Worm (Caenorhabditis elegans) whole organism, L4 larva: ENCODE data around the gene F43G6.17.

Experiments used
- F26F4.8 ChIP-seq: fragments of 200-800 bp; sonication (Bioruptor generic); conservative IDR thresholded peaks from 2 replicates; pipeline ENCODE4 v1.3.6; 2022; ENCODE audit warnings: missing genetic modification characterization, missing compliant biosample characterization
- F44E2.7 ChIP-seq: fragments of 200-800 bp; sonication (Bioruptor generic); IDR thresholded peaks from 2 replicates; pipeline ENCODE4 v2.1.2; 2022; ENCODE audit warnings: missing genetic modification characterization, missing compliant biosample characterization
- F49E8.2 ChIP-seq: sonication (generic microtip); optimal IDR thresholded peaks from 2 replicates; lab custom pipeline; 2016; ENCODE audit warnings: missing compliant biosample characterization, mild to moderate bottlenecking, missing genetic modification characterization, borderline replicate concordance
- R02D3.7 ChIP-seq: fragments of 150-350 bp; sonication (generic microtip); optimal IDR thresholded peaks from 3 replicates; lab custom pipeline; 2014; ENCODE audit warnings: missing biosample characterization, missing genetic modification characterization
- T20F7.1 ChIP-seq: fragments of 200-800 bp; sonication (Bioruptor generic); optimal IDR thresholded peaks from 2 replicates; lab custom pipeline; 2018; ENCODE audit warnings: mild to moderate bottlenecking, missing genetic modification characterization, missing compliant biosample characterization
- T26A8.4 ChIP-seq: fragments of 200-800 bp; sonication (Bioruptor generic); IDR thresholded peaks from 2 replicates; pipeline ENCODE4 v1.3.6; 2022; ENCODE audit warnings: missing genetic modification characterization, missing compliant biosample characterization
- Y105C5A.15 ChIP-seq: fragments of 200-800 bp; sonication (Bioruptor generic); IDR thresholded peaks from 2 replicates; pipeline ENCODE4 v1.3.6; 2022; ENCODE audit warnings: missing genetic modification characterization, missing compliant biosample characterization
- Y48G9A.11 ChIP-seq: fragments of 200-800 bp; sonication (Bioruptor generic); IDR thresholded peaks from 2 replicates; pipeline ENCODE4 v1.3.6; 2022; ENCODE audit warnings: missing genetic modification reagents, missing genetic modification characterization, missing compliant biosample characterization
- Y75B8A.6 ChIP-seq: fragments of 200-800 bp; sonication (Bioruptor generic); IDR thresholded peaks from 2 replicates; pipeline ENCODE4 v1.3.6; 2022; ENCODE audit warnings: missing genetic modification reagents, missing genetic modification characterization, missing compliant biosample characterization
- ZK337.2 ChIP-seq: fragments of 200-800 bp; sonication (Bioruptor generic); IDR thresholded peaks from 2 replicates; pipeline ENCODE4 v1.3.6; 2022; ENCODE audit warnings: missing genetic modification reagents, missing genetic modification characterization, missing compliant biosample characterization
- aha-1 ChIP-seq: fragments of 150-350 bp; peaks from one replicate; lab custom pipeline; 2014; ENCODE audit warnings: missing biosample characterization, missing genetic modification characterization
- arid-1 ChIP-seq: fragments of 200-800 bp; sonication (Bioruptor generic); conservative IDR thresholded peaks from 2 replicates; pipeline ENCODE4 v1.3.6; 2022; ENCODE audit warnings: missing genetic modification reagents, missing genetic modification characterization, missing compliant biosample characterization
- ceh-44 ChIP-seq: fragments of 200-800 bp; sonication (Bioruptor generic); IDR thresholded peaks from 2 replicates; pipeline ENCODE4 v1.3.6; 2022; ENCODE audit warnings: missing genetic modification reagents, missing genetic modification characterization, missing compliant biosample characterization
- ctbp-1 ChIP-seq: fragments of 200-800 bp; sonication (Bioruptor generic); IDR thresholded peaks from 2 replicates; pipeline ENCODE4 v1.3.6; 2022; ENCODE audit warnings: missing genetic modification reagents, missing genetic modification characterization, missing compliant biosample characterization
- daf-16 ChIP-seq, 3 experiments: sonication (generic microtip); optimal IDR thresholded peaks; 2 replicates each; lab custom pipeline; 2016 to 2017; ENCODE audit warnings: missing genetic modification characterization in 3 of 3, missing genetic modification reagents in 3 of 3, mild to moderate bottlenecking in 2 of 3, missing compliant biosample characterization in 2 of 3, missing biosample characterization in 1 of 3, moderate library complexity in 1 of 3
- dmd-6 ChIP-seq: fragments of 200-800 bp; sonication (Bioruptor generic); IDR thresholded peaks from 2 replicates; pipeline ENCODE4 v1.3.6; 2022; ENCODE audit warnings: missing genetic modification reagents, missing genetic modification characterization, missing compliant biosample characterization
- dpl-1 ChIP-seq: fragments of 150-350 bp; optimal IDR thresholded peaks from 2 replicates; lab custom pipeline; 2014; ENCODE audit warnings: missing biosample characterization, missing genetic modification reagents, missing genetic modification characterization
- fos-1 ChIP-seq: fragments of 150-350 bp; optimal IDR thresholded peaks from 2 replicates; lab custom pipeline; 2014; ENCODE audit warnings: missing biosample characterization, missing genetic modification characterization
- hlh-11 ChIP-seq: fragments of 200-800 bp; sonication (Bioruptor generic); optimal IDR thresholded peaks from 2 replicates; lab custom pipeline; 2018; ENCODE audit warnings: mild to moderate bottlenecking, missing genetic modification characterization, missing compliant biosample characterization
- hlh-30 ChIP-seq: sonication (generic microtip); optimal IDR thresholded peaks from 2 replicates; lab custom pipeline; 2017; ENCODE audit warnings: antibody characterized with exemption, mild to moderate bottlenecking, missing genetic modification characterization, missing compliant biosample characterization; ENCODE audit not compliant: insufficient read depth
- lin-1 ChIP-seq: fragments of 200-800 bp; sonication (Bioruptor generic); IDR thresholded peaks from 2 replicates; pipeline ENCODE4 v1.3.6; 2022; ENCODE audit warnings: missing genetic modification reagents, missing genetic modification characterization, missing compliant biosample characterization
- lin-15B ChIP-seq: fragments of 150-350 bp; sonication (generic microtip); optimal IDR thresholded peaks from 3 replicates; lab custom pipeline; 2014; ENCODE audit warnings: missing biosample characterization, missing genetic modification characterization
- lsy-2 ChIP-seq, 2 experiments: fragments of 150-350 bp in 1 of 2; sonication (generic microtip) in 1 of 2; optimal IDR thresholded peaks; 2 replicates each; lab custom pipeline; 2014 to 2017; ENCODE audit warnings: missing biosample characterization in 2 of 2, missing genetic modification characterization in 2 of 2
- madf-9 ChIP-seq: fragments of 200-800 bp; sonication (Bioruptor generic); conservative IDR thresholded peaks from 2 replicates; pipeline ENCODE4 v1.3.6; 2022; ENCODE audit warnings: missing genetic modification reagents, missing genetic modification characterization, missing compliant biosample characterization
- mxl-3 ChIP-seq: fragments of 200-800 bp; sonication (Bioruptor generic); optimal IDR thresholded peaks from 2 replicates; lab custom pipeline; 2018; ENCODE audit warnings: mild to moderate bottlenecking, missing genetic modification characterization, missing compliant biosample characterization
- nhr-102 ChIP-seq: sonication (generic microtip); optimal IDR thresholded peaks from 2 replicates; lab custom pipeline; 2016; ENCODE audit warnings: mild to moderate bottlenecking, missing genetic modification characterization, moderate library complexity, missing compliant biosample characterization
- nhr-11 ChIP-seq: fragments of 150-350 bp; optimal IDR thresholded peaks from 2 replicates; lab custom pipeline; 2014; ENCODE audit warnings: missing biosample characterization, missing genetic modification characterization
- nhr-25 ChIP-seq: sonication (generic microtip); optimal IDR thresholded peaks from 2 replicates; lab custom pipeline; 2017; ENCODE audit warnings: missing genetic modification characterization, mild to moderate bottlenecking, missing compliant biosample characterization, antibody characterized with exemption, moderate library complexity, borderline replicate concordance; ENCODE audit not compliant: insufficient read depth
- nhr-28 ChIP-seq: fragments of 150-350 bp; optimal IDR thresholded peaks from 2 replicates; lab custom pipeline; 2014; ENCODE audit warnings: missing biosample characterization, missing genetic modification characterization
- nhr-48 ChIP-seq: sonication (generic microtip); optimal IDR thresholded peaks from 2 replicates; lab custom pipeline; 2016; ENCODE audit warnings: mild to moderate bottlenecking, missing genetic modification characterization, missing compliant biosample characterization
- pha-4 ChIP-seq, 2 experiments: fragments of 150-350 bp in 1 of 2; fragments of 200-800 bp in 1 of 2; sonication (Bioruptor generic) in 1 of 2; IDR thresholded peaks in 1 of 2; optimal IDR thresholded peaks in 1 of 2; 2 replicates each; pipeline versions ENCODE4 v1.3.6 to Lab custom; 2014 to 2022; ENCODE audit warnings: missing genetic modification characterization in 2 of 2, missing genetic modification reagents in 2 of 2, missing biosample characterization in 1 of 2, missing compliant biosample characterization in 1 of 2
- php-3 ChIP-seq: fragments of 200-800 bp; sonication (Bioruptor generic); IDR thresholded peaks from 2 replicates; pipeline ENCODE4 v1.3.6; 2022; ENCODE audit warnings: missing genetic modification reagents, missing genetic modification characterization, missing compliant biosample characterization
- pqm-1 ChIP-seq: sonication (generic microtip); optimal IDR thresholded peaks from 2 replicates; lab custom pipeline; 2017; ENCODE audit warnings: missing biosample characterization, missing genetic modification characterization
- sdz-12 ChIP-seq: fragments of 200-800 bp; sonication (Bioruptor generic); optimal IDR thresholded peaks from 2 replicates; lab custom pipeline; 2018; ENCODE audit warnings: mild to moderate bottlenecking, missing genetic modification characterization, missing compliant biosample characterization
- snpc-4 ChIP-seq: fragments of 150-350 bp; optimal IDR thresholded peaks from 2 replicates; lab custom pipeline; 2014; ENCODE audit warnings: missing biosample characterization, missing genetic modification characterization
- spr-1 ChIP-seq: sonication (generic microtip); optimal IDR thresholded peaks from 2 replicates; lab custom pipeline; 2016; ENCODE audit warnings: mild to moderate bottlenecking, missing genetic modification characterization, missing compliant biosample characterization
- spr-3 ChIP-seq: fragments of 200-800 bp; sonication (Bioruptor generic); optimal IDR thresholded peaks from 2 replicates; lab custom pipeline; 2018; ENCODE audit warnings: mild to moderate bottlenecking, missing genetic modification characterization, missing compliant biosample characterization
- unc-62 ChIP-seq, 3 experiments: fragments of 150-350 bp in 1 of 3; sonication (generic microtip); optimal IDR thresholded peaks in 2 of 3; peaks in 1 of 3; 1 replicate in 1 of 3; 2 replicates in 2 of 3; lab custom pipeline; 2014 to 2017; ENCODE audit warnings: missing biosample characterization in 3 of 3, missing genetic modification characterization in 3 of 3, missing genetic modification reagents in 3 of 3, missing genotype in 1 of 3
- zfp-2 ChIP-seq: sonication (generic microtip); optimal IDR thresholded peaks from 2 replicates; lab custom pipeline; 2016; ENCODE audit warnings: mild to moderate bottlenecking, missing genetic modification characterization, missing compliant biosample characterization
- zfp-3 ChIP-seq: fragments of 200-800 bp; sonication (Bioruptor generic); conservative IDR thresholded peaks from 2 replicates; pipeline ENCODE4 v1.3.6; 2022; ENCODE audit warnings: missing genetic modification reagents, missing genetic modification characterization, missing compliant biosample characterization
- zip-11 ChIP-seq: fragments of 200-800 bp; sonication (Bioruptor generic); IDR thresholded peaks from 2 replicates; pipeline ENCODE4 v1.3.6; 2022; ENCODE audit warnings: missing genetic modification characterization, missing compliant biosample characterization

Gene F43G6.17

ce11 chrII:11819824-11820223, 17.3 kb downstream of the F43G6.17 start, which contains the start of gene Y6D1A.2:
Gene Y6D1A.2, minus strand, starts transcription at chrII:11819924.
- no peak for TF ChIP-seq nhr-102 (tag; lab: Kevin White, UChicago)
- TF ChIP-seq pqm-1 (tag; lab: Kevin White, UChicago), result no peak
- TF ChIP-seq F26F4.8 (GFP tag; lab: Robert Waterston, UW), result no peak
- TF ChIP-seq lin-1 (GFP tag; lab: Robert Waterston, UW), result no peak
- no peak for TF ChIP-seq ctbp-1 (GFP tag; lab: Robert Waterston, UW)
- TF ChIP-seq ZK337.2 (GFP tag; lab: Robert Waterston, UW), result no peak
- no peak for TF ChIP-seq zip-11 (GFP tag; lab: Robert Waterston, UW)
- no peak for TF ChIP-seq R02D3.7
- no peak for TF ChIP-seq Y75B8A.6 (GFP tag; lab: Robert Waterston, UW)
- TF ChIP-seq zfp-2 (tag; lab: Kevin White, UChicago), result no peak
- TF ChIP-seq Y105C5A.15 (GFP tag; lab: Robert Waterston, UW), result no peak
- no peak for TF ChIP-seq ceh-44

- TF ChIP-seq unc-62 (GFP tag; optimal IDR thresholded peaks at IDR 0.05 in 1 of 2; lab: Kevin White, UChicago) (peak in 1 of 2 experiments; percentile 55), unc-62 (tag; optimal IDR thresholded peaks at IDR 0.05; lab: Kevin White, UChicago) (no peak), aha-1 (tag; lab: Kevin White, UChicago) (no peak)
- TF ChIP-seq, all 104 proteins: peak for 1
Observed at ce11 chrII:11823566-11824308, 21.2 kb downstream of the F43G6.17 start, which contains the start of gene Y6D1A.1. Gene Y6D1A.1, minus strand, starts transcription at chrII:11823616.

- no peak for TF ChIP-seq Y48G9A.11 (GFP tag; lab: Robert Waterston, UW)
- TF ChIP-seq Y105C5A.15 (GFP tag; lab: Robert Waterston, UW), result no peak
- TF ChIP-seq arid-1 (GFP tag; lab: Robert Waterston, UW), result no peak
- TF ChIP-seq F26F4.8 (GFP tag; lab: Robert Waterston, UW), result no peak
- no peak for TF ChIP-seq dpl-1 (GFP tag; lab: Kevin White, UChicago)
- no peak for TF ChIP-seq zfp-3 (GFP tag; lab: Robert Waterston, UW)
Observed at ce11 chrII:11829920-11830319, 27.4 kb downstream of the F43G6.17 start, which contains the start of gene pes-5. Gene pes-5, minus strand, starts transcription at chrII:11830020.

- no peak for TF ChIP-seq php-3
- TF ChIP-seq lsy-2 (tag; optimal IDR thresholded peaks at IDR 0.05; lab: Kevin White, UChicago), result peak in 1 of 2 experiments; percentile 60
- TF ChIP-seq dpl-1 (GFP tag; lab: Kevin White, UChicago), result peak; percentile 25
- TF ChIP-seq F44E2.7 (GFP tag; lab: Robert Waterston, UW), result no peak
- TF ChIP-seq hlh-11 (tag; lab: Kevin White, UChicago), result peak; percentile 18
- TF ChIP-seq F26F4.8 (GFP tag; lab: Robert Waterston, UW), result no peak
- no peak for TF ChIP-seq lin-15B (tag; lab: Kevin White, UChicago)
- TF ChIP-seq T26A8.4 (GFP tag; lab: Robert Waterston, UW), result no peak
- TF ChIP-seq lin-1 (GFP tag; lab: Robert Waterston, UW), result no peak
- peak; percentile 46 for TF ChIP-seq nhr-28 (tag; lab: Kevin White, UChicago)
- TF ChIP-seq spr-3, result no peak
- TF ChIP-seq F49E8.2, result no peak
- TF ChIP-seq dmd-6 (GFP tag; lab: Robert Waterston, UW), result no peak
- TF ChIP-seq aha-1 (tag; lab: Kevin White, UChicago), result no peak
- no peak for TF ChIP-seq madf-9 (GFP tag; lab: Robert Waterston, UW)
- TF ChIP-seq daf-16 (GFP tag; optimal IDR thresholded peaks at IDR 0.05; lab: Kevin White, UChicago), result no peak
- peak; percentile 12 for TF ChIP-seq daf-16 (tag; optimal IDR thresholded peaks at IDR 0.05; lab: Kevin White, UChicago)
- TF ChIP-seq ZK337.2 (GFP tag; lab: Robert Waterston, UW), result no peak
- TF ChIP-seq nhr-25 (tag; lab: Kevin White, UChicago), result no peak
- no peak for TF ChIP-seq nhr-11 (tag; lab: Kevin White, UChicago)
- no peak for TF ChIP-seq pha-4 (GFP tag; IDR thresholded peaks at IDR 0.05; lab: Robert Waterston, UW)
- TF ChIP-seq pha-4 (tag; optimal IDR thresholded peaks at IDR 0.05; lab: Kevin White, UChicago), result peak; percentile 70
- no peak for TF ChIP-seq nhr-48 (tag; lab: Kevin White, UChicago)
- no peak for TF ChIP-seq fos-1 (tag; lab: Kevin White, UChicago)
- TF ChIP-seq T20F7.1, result no peak
- no peak for TF ChIP-seq sdz-12 (GFP tag; lab: Kevin White, UChicago)
- peak; percentile 91 for TF ChIP-seq hlh-30
- peak; percentile 82 for TF ChIP-seq mxl-3 (GFP tag; lab: Kevin White, UChicago)
- no peak for TF ChIP-seq snpc-4 (tag; lab: Kevin White, UChicago)
- TF ChIP-seq spr-1 (tag; lab: Kevin White, UChicago), result no peak
Observed at ce11 chrII:11830601-11831000, 28.1 kb downstream of the F43G6.17 start.
